Worm (Caenorhabditis elegans) whole organism, young adult: ENCODE measurements around the gene lrch-1.

Experiments used
- B0261.1 ChIP-seq: sonication (generic microtip); optimal IDR thresholded peaks from 2 replicates; lab custom pipeline; 2016; ENCODE audit warnings: mild to moderate bottlenecking, missing genetic modification characterization, moderate library complexity, missing compliant biosample characterization
- B0336.3 ChIP-seq: fragments of 200-800 bp; sonication (Bioruptor generic); IDR thresholded peaks from 2 replicates; pipeline ENCODE4 v1.3.6; 2022; ENCODE audit warnings: missing genetic modification characterization, missing compliant biosample characterization
- C06A6.2 ChIP-seq: fragments of 200-800 bp; sonication (Bioruptor generic); conservative IDR thresholded peaks from 2 replicates; pipeline ENCODE4 v1.3.6; 2022; ENCODE audit warnings: missing genetic modification characterization, missing compliant biosample characterization
- D2030.7 ChIP-seq: fragments of 200-800 bp; sonication (Bioruptor generic); IDR thresholded peaks from 2 replicates; pipeline ENCODE4 v1.3.6; 2022; ENCODE audit warnings: missing genetic modification reagents, missing genetic modification characterization, missing compliant biosample characterization
- F23B12.7 ChIP-seq: sonication (generic microtip); optimal IDR thresholded peaks from 2 replicates; lab custom pipeline; 2017; ENCODE audit warnings: missing genetic modification characterization, mild to moderate bottlenecking, missing compliant biosample characterization, antibody characterized with exemption, moderate library complexity; ENCODE audit not compliant: insufficient read depth
- F39B2.1 ChIP-seq: fragments of 200-800 bp; sonication (Bioruptor generic); IDR thresholded peaks from 2 replicates; pipeline ENCODE4 v1.3.6; 2022; ENCODE audit warnings: missing genetic modification reagents, missing genetic modification characterization, missing compliant biosample characterization
- F49E8.2 ChIP-seq: sonication (generic microtip); optimal IDR thresholded peaks from 3 replicates; lab custom pipeline; 2017; ENCODE audit warnings: missing genetic modification characterization, mild to moderate bottlenecking, missing compliant biosample characterization, antibody characterized with exemption, moderate library complexity; ENCODE audit not compliant: insufficient read depth
- F55B11.4 ChIP-seq: sonication (generic microtip); optimal IDR thresholded peaks from 2 replicates; lab custom pipeline; 2016; ENCODE audit warnings: missing compliant biosample characterization, missing genetic modification characterization, borderline replicate concordance; ENCODE audit not compliant: insufficient read depth
- F57A8.1 ChIP-seq: fragments of 200-800 bp; sonication (Bioruptor generic); optimal IDR thresholded peaks from 2 replicates; lab custom pipeline; 2018; ENCODE audit warnings: mild to moderate bottlenecking, missing genetic modification characterization, moderate library complexity, missing compliant biosample characterization
- T26A5.8 ChIP-seq: sonication (generic microtip); optimal IDR thresholded peaks from 2 replicates; lab custom pipeline; 2016; ENCODE audit warnings: missing genetic modification characterization, missing compliant biosample characterization
- Y53F4B.3 ChIP-seq: fragments of 200-800 bp; sonication (Bioruptor generic); IDR thresholded peaks from 2 replicates; pipeline ENCODE4 v1.3.6; 2022; ENCODE audit warnings: missing genetic modification reagents, missing genetic modification characterization, missing compliant biosample characterization
- Y67H2A.10 ChIP-seq: fragments of 200-800 bp; sonication (Bioruptor generic); conservative IDR thresholded peaks from 2 replicates; pipeline ENCODE4 v1.3.6; 2022; ENCODE audit warnings: missing genetic modification reagents, missing genetic modification characterization, missing compliant biosample characterization
- Y79H2A.3 ChIP-seq: fragments of 200-800 bp; sonication (Bioruptor generic); conservative IDR thresholded peaks from 2 replicates; pipeline ENCODE4 v1.3.6; 2022; ENCODE audit warnings: missing genetic modification reagents, missing genetic modification characterization, missing compliant biosample characterization
- ZK185.1 ChIP-seq: sonication (generic microtip); optimal IDR thresholded peaks from 2 replicates; lab custom pipeline; 2016; ENCODE audit warnings: mild to moderate bottlenecking, missing genetic modification characterization, missing compliant biosample characterization; ENCODE audit not compliant: poor library complexity, severe bottlenecking
- akir-1 ChIP-seq: fragments of 200-800 bp; sonication (Bioruptor generic); optimal IDR thresholded peaks from 2 replicates; lab custom pipeline; 2018; ENCODE audit warnings: mild to moderate bottlenecking, missing genetic modification characterization, moderate library complexity, missing compliant biosample characterization
- ama-1 ChIP-seq, 3 experiments: fragments of 150-350 bp in 1 of 3; sonication (generic microtip) in 2 of 3; optimal IDR thresholded peaks; 2 replicates each; lab custom pipeline; 2014 to 2018; ENCODE audit warnings: missing biosample characterization in 2 of 3, missing genetic modification characterization in 2 of 3, missing genetic modification reagents in 2 of 3
- attf-5 ChIP-seq: fragments of 200-800 bp; sonication (Bioruptor generic); optimal IDR thresholded peaks from 2 replicates; lab custom pipeline; 2018; ENCODE audit warnings: mild to moderate bottlenecking, missing genetic modification characterization, missing compliant biosample characterization
- bed-1 ChIP-seq: fragments of 200-800 bp; sonication (Bioruptor generic); IDR thresholded peaks from 2 replicates; pipeline ENCODE4 v1.3.6; 2022; ENCODE audit warnings: missing genetic modification reagents, missing genetic modification characterization, missing compliant biosample characterization
- bed-2 ChIP-seq: fragments of 200-800 bp; sonication (Bioruptor generic); IDR thresholded peaks from 2 replicates; pipeline ENCODE4 v1.3.6; 2022; ENCODE audit warnings: missing genetic modification reagents, missing genetic modification characterization, missing compliant biosample characterization
- cebp-2 ChIP-seq: fragments of 200-800 bp; sonication (Bioruptor generic); IDR thresholded peaks from 2 replicates; pipeline ENCODE4 v1.3.6; 2022; ENCODE audit warnings: missing genetic modification characterization, missing compliant biosample characterization
- ceh-79 ChIP-seq: sonication (generic microtip); optimal IDR thresholded peaks from 2 replicates; lab custom pipeline; 2017; ENCODE audit warnings: mild to moderate bottlenecking, missing genetic modification characterization, missing compliant biosample characterization
- chd-7 ChIP-seq: sonication (generic microtip); optimal IDR thresholded peaks from 2 replicates; lab custom pipeline; 2016; ENCODE audit warnings: mild to moderate bottlenecking, missing genetic modification characterization, moderate library complexity, missing compliant biosample characterization
- die-1 ChIP-seq: sonication (generic microtip); optimal IDR thresholded peaks from 2 replicates; lab custom pipeline; 2016; ENCODE audit warnings: missing genotype, mild to moderate bottlenecking, missing genetic modification characterization, missing compliant biosample characterization
- him-1 ChIP-seq: sonication (generic microtip); optimal IDR thresholded peaks from 2 replicates; lab custom pipeline; 2016; ENCODE audit warnings: missing genotype, missing genetic modification reagents, missing genetic modification characterization, missing compliant biosample characterization
- hlh-26 ChIP-seq: fragments of 200-800 bp; sonication (Bioruptor generic); conservative IDR thresholded peaks from 2 replicates; pipeline ENCODE4 v1.3.6; 2022; ENCODE audit warnings: missing genetic modification reagents, missing genetic modification characterization, missing compliant biosample characterization
- let-526 ChIP-seq: fragments of 200-800 bp; sonication (Bioruptor generic); IDR thresholded peaks from 2 replicates; pipeline ENCODE4 v1.3.6; 2022; ENCODE audit warnings: missing genetic modification reagents, missing genetic modification characterization, missing compliant biosample characterization
- lin-26 ChIP-seq: fragments of 200-800 bp; sonication (Bioruptor generic); IDR thresholded peaks from 2 replicates; pipeline ENCODE4 v1.3.6; 2022; ENCODE audit warnings: missing genetic modification reagents, missing genetic modification characterization, missing compliant biosample characterization
- nhr-179 ChIP-seq: sonication (generic microtip); optimal IDR thresholded peaks from 2 replicates; lab custom pipeline; 2016; ENCODE audit warnings: mild to moderate bottlenecking, missing genetic modification characterization, missing compliant biosample characterization
- rcor-1 ChIP-seq: fragments of 200-800 bp; sonication (Bioruptor generic); IDR thresholded peaks from 2 replicates; pipeline ENCODE4 v1.3.6; 2022; ENCODE audit warnings: missing genetic modification reagents, missing genetic modification characterization, missing compliant biosample characterization
- rpc-1 ChIP-seq, 2 experiments: fragments of 150-350 bp in 1 of 2; sonication (generic microtip) in 1 of 2; optimal IDR thresholded peaks; 2 replicates each; lab custom pipeline; 2014 to 2018; ENCODE audit warnings: missing biosample characterization in 1 of 2, missing genetic modification characterization in 1 of 2, missing genetic modification reagents in 1 of 2, missing genotype in 1 of 2
- snpc-3.4 ChIP-seq: sonication (generic microtip); optimal IDR thresholded peaks from 2 replicates; lab custom pipeline; 2017; ENCODE audit warnings: missing genetic modification characterization, mild to moderate bottlenecking, missing compliant biosample characterization, antibody characterized with exemption, moderate library complexity, missing genotype, missing genetic modification reagents
- somi-1 ChIP-seq: fragments of 200-800 bp; sonication (Bioruptor generic); optimal IDR thresholded peaks from 2 replicates; lab custom pipeline; 2018; ENCODE audit warnings: mild to moderate bottlenecking, missing genetic modification characterization, missing compliant biosample characterization
- tbx-9 ChIP-seq: sonication (generic microtip); optimal IDR thresholded peaks from 2 replicates; lab custom pipeline; 2016; ENCODE audit warnings: borderline replicate concordance, missing genetic modification characterization, inconsistent platforms, missing compliant biosample characterization
- zfh-2 ChIP-seq: fragments of 200-800 bp; sonication (Bioruptor generic); conservative IDR thresholded peaks from 2 replicates; pipeline ENCODE4 v1.3.6; 2022; ENCODE audit warnings: missing genetic modification reagents, missing genetic modification characterization, missing compliant biosample characterization
- zim-3 ChIP-seq: sonication (generic microtip); optimal IDR thresholded peaks from 2 replicates; lab custom pipeline; 2017; ENCODE audit warnings: mild to moderate bottlenecking, missing genetic modification characterization, moderate library complexity, missing compliant biosample characterization
- ztf-26 ChIP-seq: sonication (generic microtip); optimal IDR thresholded peaks from 2 replicates; lab custom pipeline; 2017; ENCODE audit warnings: missing genetic modification characterization, missing compliant biosample characterization
- ztf-28 ChIP-seq: fragments of 200-800 bp; sonication (Bioruptor generic); IDR thresholded peaks from 2 replicates; pipeline ENCODE4 v1.3.6; 2022; ENCODE audit warnings: missing genetic modification reagents, missing genetic modification characterization, missing compliant biosample characterization

lrch-1 gene

DNA sequence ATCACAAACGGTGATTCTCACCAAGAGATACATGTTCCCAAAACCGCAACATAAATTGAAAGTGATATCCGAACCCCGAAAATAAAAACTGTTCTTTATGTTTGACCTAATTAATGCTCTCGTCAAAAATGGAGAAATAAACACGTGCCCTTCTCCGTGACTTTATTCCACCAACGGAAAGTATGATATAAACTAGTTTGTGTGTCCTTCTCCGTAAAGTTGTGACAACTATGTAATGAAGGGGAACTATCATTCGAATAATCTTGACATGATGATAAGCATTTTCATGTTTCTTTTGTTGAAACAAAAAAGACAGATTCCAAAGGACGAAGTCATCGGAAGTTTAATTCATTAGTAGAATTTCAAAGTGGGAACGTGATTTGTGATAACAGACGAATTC, 14.9 kb downstream of the lrch-1 start (continued):
- no peak for TF ChIP-seq F55B11.4 (tag; lab: Kevin White, UChicago)
- TF ChIP-seq F23B12.7 (tag; lab: Kevin White, UChicago), result no peak
- no peak for TF ChIP-seq Y67H2A.10 (GFP tag; lab: Robert Waterston, UW)
- no peak for TF ChIP-seq nhr-179 (tag; lab: Kevin White, UChicago)
- peak; percentile 3 for TF ChIP-seq ztf-26
- no peak for TF ChIP-seq Y53F4B.3
- TF ChIP-seq bed-2 (GFP tag; lab: Robert Waterston, UW), result no peak
- TF ChIP-seq Y79H2A.3 (GFP tag; lab: Robert Waterston, UW), result no peak

ce11 chrX:6196627-6197026, 19.8 kb downstream of the lrch-1 start, which contains the start of gene daf-9:
TSS of gene daf-9 (plus strand) at chrX:6196927.
- TF ChIP-seq akir-1 (GFP tag; lab: Kevin White, UChicago) (no peak), T26A5.8 (tag; lab: Kevin White, UChicago) (no peak), F49E8.2 (tag; lab: Kevin White, UChicago) (no peak), C06A6.2 (GFP tag; lab: Robert Waterston, UW) (no peak), snpc-3.4 (tag; lab: Kevin White, UChicago) (no peak), ama-1 (optimal IDR thresholded peaks at IDR 0.05; lab: Kevin White, UChicago) (no peak), ama-1 (GFP tag; optimal IDR thresholded peaks at IDR 0.05; lab: Kevin White, UChicago) (no peak), F55B11.4 (tag; lab: Kevin White, UChicago) (no peak), B0336.3 (GFP tag; lab: Robert Waterston, UW) (no peak), D2030.7 (no peak), ZK185.1 (tag; lab: Kevin White, UChicago) (no peak)

DNA sequence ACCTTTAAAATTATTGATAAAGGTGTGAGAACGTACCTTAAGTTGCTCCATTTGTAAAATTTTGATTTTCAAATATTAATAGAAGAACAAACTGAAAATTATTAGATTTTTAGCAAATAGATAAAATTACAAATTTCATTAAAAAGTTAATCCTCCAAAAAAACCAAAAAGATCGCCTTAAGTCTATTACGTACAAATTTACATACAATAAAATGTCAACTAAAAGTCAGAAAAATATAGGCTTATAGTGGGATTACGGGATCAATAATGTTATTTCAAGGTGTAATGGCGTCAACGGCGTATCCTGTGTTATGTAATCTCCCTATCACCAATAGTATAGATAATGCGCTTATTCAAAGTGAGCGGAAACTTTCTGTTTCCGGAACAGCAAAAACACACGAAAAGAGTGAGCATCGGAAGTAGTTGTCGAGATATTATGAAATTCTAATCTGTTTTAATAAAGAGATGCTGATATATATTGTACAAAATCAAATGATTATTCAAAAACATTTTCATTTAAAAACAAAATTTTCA, 22.2 kb downstream of the lrch-1 start, which contains the start of gene ceh-54:
TSS of gene ceh-54 (minus strand) at position 51 of the 534 bp plus-strand sequence.
- TF ChIP-seq bed-2 (GFP tag; lab: Robert Waterston, UW) (no peak), rpc-1 (optimal IDR thresholded peaks at IDR 0.05; lab: Kevin White, UChicago) (no peak), rpc-1 (tag; optimal IDR thresholded peaks at IDR 0.05; lab: Kevin White, UChicago) (no peak), rcor-1 (GFP tag; lab: Robert Waterston, UW) (no peak), F57A8.1 (no peak), let-526 (GFP tag; lab: Robert Waterston, UW) (no peak), ceh-79 (tag; lab: Kevin White, UChicago) (no peak), ztf-28 (GFP tag; lab: Robert Waterston, UW) (no peak), lin-26 (GFP tag; lab: Robert Waterston, UW) (no peak), somi-1 (no peak), zim-3 (no peak), cebp-2 (GFP tag; lab: Robert Waterston, UW) (no peak), bed-1 (no peak), B0261.1 (no peak), him-1 (no peak), akir-1 (GFP tag; lab: Kevin White, UChicago) (no peak), hlh-26 (GFP tag; lab: Robert Waterston, UW) (no peak), die-1 (tag; lab: Kevin White, UChicago) (no peak), F55B11.4 (tag; lab: Kevin White, UChicago) (no peak), snpc-3.4 (tag; lab: Kevin White, UChicago) (no peak)

DNA sequence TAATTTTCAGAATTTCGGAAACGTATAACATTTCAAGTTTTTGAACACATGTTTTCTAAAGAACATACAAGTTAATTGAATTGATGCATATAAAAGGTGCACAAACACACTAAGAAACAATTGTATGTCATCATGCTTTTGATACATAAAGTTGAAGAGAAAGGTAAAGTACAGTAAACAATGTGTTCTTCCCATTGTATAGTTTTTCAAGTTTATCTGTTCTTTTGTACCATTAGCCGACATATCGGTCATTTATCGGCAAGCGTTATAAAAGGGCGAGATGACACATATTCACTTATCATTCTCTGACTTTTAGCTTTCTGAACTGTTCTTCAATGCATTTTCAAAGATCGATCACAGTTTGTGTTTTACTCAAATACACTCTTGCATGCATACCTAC, 26.5 kb downstream of the lrch-1 start, which contains the start of gene T13C5.9:
TSS of gene T13C5.9 (plus strand) at position 301 of the 400 bp plus-strand sequence.
- no peak for TF ChIP-seq zfh-2
- no peak for TF ChIP-seq attf-5 (GFP tag; lab: Kevin White, UChicago)
- no peak for TF ChIP-seq tbx-9 (tag; lab: Kevin White, UChicago)
- no peak for TF ChIP-seq chd-7
- no peak for TF ChIP-seq F39B2.1 (GFP tag; lab: Robert Waterston, UW)
